Fruit fly (Drosophila melanogaster): ENCODE data around the gene CG32204.
A peak's percentile ranks its signal among the peaks of the same experiment; 100 is the strongest.

CG32204 gene

dm6 chr3L:18890283-18891175, 55.3 kb downstream of the CG32204 start, which contains the start of gene CG3961:
CG3961 (minus strand) TSS chr3L:18890483.
- peak; percentile 78 for TF ChIP-seq noc (tag; optimal IDR thresholded peaks at IDR 0.05)

DNA sequence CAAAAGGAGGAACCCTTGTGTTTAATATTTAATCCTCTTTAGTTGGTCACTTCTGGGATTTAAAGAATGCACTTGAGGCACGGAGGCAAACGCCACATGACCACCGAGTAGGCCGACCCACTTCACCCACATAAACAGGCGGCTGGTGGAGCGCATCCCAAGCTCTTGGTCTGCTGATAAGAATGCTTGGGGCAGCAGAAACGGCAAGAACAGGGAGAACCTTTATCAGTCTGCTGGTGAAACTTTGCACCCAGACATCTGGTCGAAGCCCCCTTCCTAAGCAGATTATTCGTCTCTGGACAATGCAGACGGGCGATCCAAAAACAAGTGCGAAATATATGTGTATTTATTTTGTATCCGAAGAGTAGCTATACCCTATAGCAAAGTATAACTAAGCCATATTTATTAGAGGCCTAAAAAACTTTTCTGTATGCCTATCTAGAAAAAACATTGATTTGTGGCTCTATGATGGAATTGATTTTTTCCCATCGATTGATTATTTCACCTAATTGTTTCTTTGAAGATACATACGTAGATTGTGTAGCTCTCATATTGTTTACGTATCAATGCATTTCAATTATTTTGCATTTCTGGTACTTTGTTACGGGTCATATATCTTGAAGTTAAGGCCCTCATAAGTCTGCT, 56.5 kb downstream of the CG32204 start:
- no peak for TF ChIP-seq noc (tag; optimal IDR thresholded peaks at IDR 0.05)

DNA sequence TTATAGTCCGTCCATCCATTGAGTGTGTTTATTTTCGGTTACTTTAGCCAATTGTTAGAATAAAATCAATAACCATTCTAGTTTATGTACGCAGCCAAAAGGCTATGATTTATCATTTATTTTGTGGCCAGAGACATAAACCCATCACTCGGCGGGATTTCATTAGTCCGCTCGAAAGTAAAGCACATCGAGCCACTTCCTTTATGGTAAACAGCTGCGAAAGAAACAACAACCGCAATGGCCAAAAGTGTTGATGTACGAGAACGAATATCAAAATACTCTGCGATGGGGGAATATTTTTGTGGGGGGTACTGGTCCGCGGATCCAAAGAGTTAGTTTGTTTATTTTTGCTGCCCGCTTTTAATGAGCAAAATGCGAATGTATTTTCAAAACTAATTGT, 64.2 kb downstream of the CG32204 start:
- TF ChIP-seq noc (tag; optimal IDR thresholded peaks at IDR 0.05), result no peak

DNA sequence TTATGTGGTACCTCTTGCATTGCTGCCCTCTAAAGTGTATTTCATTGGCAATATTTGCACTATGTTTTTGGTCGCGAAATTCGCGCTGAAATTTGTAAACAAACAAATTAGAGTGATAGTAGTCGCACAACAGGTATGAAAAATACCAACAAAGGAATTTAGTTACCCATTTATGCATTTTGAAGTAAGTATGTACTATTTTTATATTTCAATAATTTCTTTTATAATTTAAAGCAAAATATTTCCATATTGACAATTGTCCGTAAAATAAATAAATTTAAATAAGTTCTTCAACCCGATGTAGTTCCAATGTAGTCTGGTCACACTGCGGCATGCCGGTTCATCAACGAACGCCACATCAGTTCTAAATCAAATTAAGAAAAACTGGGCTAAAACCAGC, 73.4 kb downstream of the CG32204 start, which contains the start of the genes Rad9 and Uggt:
Gene Rad9, minus strand, starts transcription at position 114 of the 400 bp plus-strand sequence.
Gene Uggt, plus strand, starts transcription at position 308 of the 400 bp plus-strand sequence.
- no peak for TF ChIP-seq noc (tag; optimal IDR thresholded peaks at IDR 0.05)
